Worm (Caenorhabditis elegans) whole organism, L1 larva: ENCODE measurements around the gene F40F8.12.
A peak's percentile ranks its signal among the peaks of the same experiment; 100 is the strongest.

Experiments used
- C16A3.4 ChIP-seq: fragments of 150-350 bp; optimal IDR thresholded peaks from 2 replicates; lab custom pipeline; 2014; ENCODE audit warnings: missing biosample characterization, missing genetic modification characterization
- F16B12.6 ChIP-seq: fragments of 150-350 bp; optimal IDR thresholded peaks from 2 replicates; lab custom pipeline; 2014; ENCODE audit warnings: missing biosample characterization, missing genetic modification characterization
- Y116A8C.19 ChIP-seq: sonication (generic microtip); optimal IDR thresholded peaks from 2 replicates; lab custom pipeline; 2016; ENCODE audit warnings: missing compliant biosample characterization, missing genetic modification characterization, borderline replicate concordance
- aha-1 ChIP-seq: fragments of 150-350 bp; optimal IDR thresholded peaks from 2 replicates; lab custom pipeline; 2014; ENCODE audit warnings: missing biosample characterization, missing genetic modification characterization
- alr-1 ChIP-seq: fragments of 200-800 bp; sonication (Bioruptor generic); optimal IDR thresholded peaks from 2 replicates; lab custom pipeline; 2018; ENCODE audit warnings: borderline replicate concordance, mild to moderate bottlenecking, missing genetic modification characterization, missing compliant biosample characterization
- ceh-82 ChIP-seq, 3 experiments: fragments of 150-350 bp in 1 of 3; sonication (generic microtip) in 2 of 3; optimal IDR thresholded peaks; 2 replicates each; lab custom pipeline; 2014 to 2017; ENCODE audit warnings: missing biosample characterization in 3 of 3, missing genetic modification characterization in 3 of 3
- dpl-1 ChIP-seq, 3 experiments: fragments of 150-350 bp in 2 of 3; sonication (generic microtip) in 1 of 3; optimal IDR thresholded peaks; 2 replicates each; lab custom pipeline; 2014 to 2017; ENCODE audit warnings: missing biosample characterization in 3 of 3, missing genetic modification characterization in 3 of 3, missing genetic modification reagents in 3 of 3
- efl-1 ChIP-seq, 4 experiments: fragments of 150-350 bp; optimal IDR thresholded peaks in 3 of 4; peaks in 1 of 4; 1 replicate in 1 of 4; 2 replicates in 3 of 4; lab custom pipeline; 2014; ENCODE audit warnings: missing biosample characterization in 2 of 4, missing genetic modification characterization in 2 of 4, missing genetic modification reagents in 2 of 4
- efl-3 ChIP-seq: fragments of 200-800 bp; sonication (Bioruptor generic); optimal IDR thresholded peaks from 2 replicates; lab custom pipeline; 2018; ENCODE audit warnings: mild to moderate bottlenecking, missing genetic modification characterization, missing compliant biosample characterization
- elt-3 ChIP-seq, 6 experiments: fragments of 150-350 bp in 1 of 6; sonication (generic microtip); optimal IDR thresholded peaks; 2 replicates each; lab custom pipeline; 2017 to 2018; ENCODE audit warnings: missing biosample characterization in 6 of 6, missing genetic modification characterization in 6 of 6, inconsistent platforms in 1 of 6
- fkh-10 ChIP-seq: sonication (generic microtip); optimal IDR thresholded peaks from 2 replicates; lab custom pipeline; 2017; ENCODE audit warnings: missing biosample characterization, missing genetic modification reagents, missing genetic modification characterization
- fkh-4 ChIP-seq: sonication (generic microtip); optimal IDR thresholded peaks from 2 replicates; lab custom pipeline; 2016; ENCODE audit warnings: missing compliant biosample characterization, missing genetic modification characterization, borderline replicate concordance
- fkh-8 ChIP-seq: sonication (generic microtip); optimal IDR thresholded peaks from 2 replicates; lab custom pipeline; 2016; ENCODE audit warnings: mild to moderate bottlenecking, missing genetic modification characterization, missing compliant biosample characterization
- fos-1 ChIP-seq: fragments of 150-350 bp; optimal IDR thresholded peaks from 2 replicates; lab custom pipeline; 2014; ENCODE audit warnings: missing biosample characterization, missing genetic modification characterization
- hlh-17 ChIP-seq: fragments of 200-800 bp; sonication (Bioruptor generic); optimal IDR thresholded peaks from 2 replicates; lab custom pipeline; 2018; ENCODE audit warnings: missing genetic modification characterization, mild to moderate bottlenecking, missing compliant biosample characterization, moderate library complexity, borderline replicate concordance
- hpl-2 ChIP-seq: fragments of 150-350 bp; optimal IDR thresholded peaks from 2 replicates; lab custom pipeline; 2014; ENCODE audit warnings: missing biosample characterization, missing genetic modification reagents, missing genetic modification characterization
- isw-1 ChIP-seq: fragments of 200-800 bp; sonication (Bioruptor generic); IDR thresholded peaks from 2 replicates; pipeline ENCODE4 v1.3.6; 2022; ENCODE audit warnings: missing genetic modification characterization, missing compliant biosample characterization
- lin-13 ChIP-seq: fragments of 150-350 bp; optimal IDR thresholded peaks from 2 replicates; lab custom pipeline; 2014; ENCODE audit warnings: missing biosample characterization, missing genetic modification reagents, missing genetic modification characterization
- lin-14 ChIP-seq: fragments of 200-800 bp; sonication (Bioruptor generic); optimal IDR thresholded peaks from 2 replicates; lab custom pipeline; 2018; ENCODE audit warnings: mild to moderate bottlenecking, missing genetic modification characterization, moderate library complexity, missing compliant biosample characterization
- lin-15B ChIP-seq: fragments of 150-350 bp; sonication (generic microtip); optimal IDR thresholded peaks from 3 replicates; lab custom pipeline; 2014; ENCODE audit warnings: missing biosample characterization, missing genetic modification characterization
- lin-35 ChIP-seq, 2 experiments: fragments of 150-350 bp; optimal IDR thresholded peaks; 2 replicates each; lab custom pipeline; 2014; ENCODE audit warnings: missing biosample characterization in 2 of 2, missing genetic modification characterization in 2 of 2, missing genetic modification reagents in 2 of 2
- lir-3 ChIP-seq: sonication (generic microtip); optimal IDR thresholded peaks from 2 replicates; lab custom pipeline; 2016; ENCODE audit warnings: mild to moderate bottlenecking, missing genetic modification characterization, moderate library complexity, missing compliant biosample characterization; ENCODE audit not compliant: poor library complexity
- lsy-2 ChIP-seq, 2 experiments: fragments of 150-350 bp; optimal IDR thresholded peaks; 2 replicates each; lab custom pipeline; 2014; ENCODE audit warnings: missing biosample characterization in 2 of 2, missing genetic modification characterization in 2 of 2
- mab-9 ChIP-seq: fragments of 200-800 bp; sonication (Bioruptor generic); IDR thresholded peaks from 2 replicates; pipeline ENCODE4 v1.3.6; 2022; ENCODE audit warnings: missing genetic modification reagents, missing genetic modification characterization, missing compliant biosample characterization
- mdl-1 ChIP-seq, 2 experiments: fragments of 150-350 bp; optimal IDR thresholded peaks; 2 replicates each; lab custom pipeline; 2014 to 2017; ENCODE audit warnings: missing biosample characterization in 2 of 2, missing genetic modification characterization in 2 of 2, inconsistent platforms in 1 of 2
- mep-1 ChIP-seq: fragments of 150-350 bp; optimal IDR thresholded peaks from 2 replicates; lab custom pipeline; 2014; ENCODE audit warnings: missing biosample characterization, missing genetic modification characterization
- nhr-11 ChIP-seq: fragments of 150-350 bp; optimal IDR thresholded peaks from 2 replicates; lab custom pipeline; 2014; ENCODE audit warnings: missing biosample characterization, missing genetic modification characterization
- nhr-20 ChIP-seq: sonication (generic microtip); optimal IDR thresholded peaks from 2 replicates; lab custom pipeline; 2016; ENCODE audit warnings: mild to moderate bottlenecking, missing genetic modification characterization, missing compliant biosample characterization
- nhr-237 ChIP-seq: fragments of 150-350 bp; optimal IDR thresholded peaks from 2 replicates; lab custom pipeline; 2014; ENCODE audit warnings: missing biosample characterization, missing genetic modification characterization
- nhr-47 ChIP-seq: sonication (generic microtip); optimal IDR thresholded peaks from 2 replicates; lab custom pipeline; 2016; ENCODE audit warnings: mild to moderate bottlenecking, missing genetic modification characterization, moderate library complexity, missing compliant biosample characterization
- nhr-71 ChIP-seq: sonication (generic microtip); optimal IDR thresholded peaks from 2 replicates; lab custom pipeline; 2016; ENCODE audit warnings: mild to moderate bottlenecking, missing genetic modification characterization, moderate library complexity, missing compliant biosample characterization
- nhr-76 ChIP-seq: sonication (generic microtip); optimal IDR thresholded peaks from 2 replicates; lab custom pipeline; 2017; ENCODE audit warnings: missing biosample characterization, missing genetic modification characterization
- nhr-84 ChIP-seq: sonication (generic microtip); optimal IDR thresholded peaks from 2 replicates; lab custom pipeline; 2017; ENCODE audit warnings: missing biosample characterization, missing genetic modification characterization
- nhr-90 ChIP-seq: sonication (generic microtip); optimal IDR thresholded peaks from 2 replicates; lab custom pipeline; 2016; ENCODE audit warnings: mild to moderate bottlenecking, missing genetic modification characterization, missing compliant biosample characterization; ENCODE audit not compliant: poor library complexity
- pag-3 ChIP-seq: sonication (generic microtip); optimal IDR thresholded peaks from 2 replicates; lab custom pipeline; 2017; ENCODE audit warnings: missing genetic modification characterization, mild to moderate bottlenecking, missing compliant biosample characterization, antibody characterized with exemption, borderline replicate concordance; ENCODE audit not compliant: insufficient read depth
- rnt-1 ChIP-seq: sonication (generic microtip); optimal IDR thresholded peaks from 2 replicates; lab custom pipeline; 2016; ENCODE audit warnings: mild to moderate bottlenecking, missing genetic modification characterization, moderate library complexity, missing compliant biosample characterization
- skn-1 ChIP-seq: fragments of 150-350 bp; optimal IDR thresholded peaks from 2 replicates; lab custom pipeline; 2014; ENCODE audit warnings: missing biosample characterization, missing genetic modification characterization
- snpc-4 ChIP-seq: fragments of 150-350 bp; optimal IDR thresholded peaks from 2 replicates; lab custom pipeline; 2014; ENCODE audit warnings: missing biosample characterization, missing genetic modification characterization
- snu-23 ChIP-seq: sonication (generic microtip); optimal IDR thresholded peaks from 2 replicates; lab custom pipeline; 2016; ENCODE audit warnings: missing genetic modification characterization, missing compliant biosample characterization
- sox-4 ChIP-seq: sonication (generic microtip); optimal IDR thresholded peaks from 2 replicates; lab custom pipeline; 2016; ENCODE audit warnings: missing genetic modification characterization, missing compliant biosample characterization
- sptf-1 ChIP-seq: fragments of 150-350 bp; optimal IDR thresholded peaks from 2 replicates; lab custom pipeline; 2014; ENCODE audit warnings: missing biosample characterization, missing genetic modification characterization
- swsn-7 ChIP-seq: sonication (generic microtip); optimal IDR thresholded peaks from 2 replicates; lab custom pipeline; 2016; ENCODE audit warnings: missing genetic modification characterization, missing compliant biosample characterization
- tlp-1 ChIP-seq: fragments of 150-350 bp; optimal IDR thresholded peaks from 2 replicates; lab custom pipeline; 2014; ENCODE audit warnings: missing biosample characterization, missing genetic modification characterization
- unc-130 ChIP-seq: fragments of 150-350 bp; optimal IDR thresholded peaks from 2 replicates; lab custom pipeline; 2017; ENCODE audit warnings: missing biosample characterization, missing genetic modification characterization, inconsistent platforms
- unc-86 ChIP-seq: sonication (generic microtip); optimal IDR thresholded peaks from 2 replicates; lab custom pipeline; 2016; ENCODE audit warnings: missing genetic modification characterization, missing compliant biosample characterization
- unc-98 ChIP-seq: fragments of 200-800 bp; sonication (Bioruptor generic); IDR thresholded peaks from 2 replicates; pipeline ENCODE4 v1.3.6; 2022; ENCODE audit warnings: missing genetic modification characterization, missing compliant biosample characterization
- xbp-1 ChIP-seq: sonication (generic microtip); optimal IDR thresholded peaks from 2 replicates; lab custom pipeline; 2016; ENCODE audit warnings: missing genetic modification characterization, missing compliant biosample characterization
- zag-1 ChIP-seq: fragments of 150-350 bp; optimal IDR thresholded peaks from 2 replicates; lab custom pipeline; 2014; ENCODE audit warnings: missing biosample characterization, missing genetic modification characterization
- zip-4 ChIP-seq: fragments of 200-800 bp; sonication (Bioruptor generic); optimal IDR thresholded peaks from 2 replicates; lab custom pipeline; 2018; ENCODE audit warnings: mild to moderate bottlenecking, missing genetic modification characterization, moderate library complexity, missing compliant biosample characterization
- ztf-4 ChIP-seq: fragments of 150-350 bp; optimal IDR thresholded peaks from 2 replicates; lab custom pipeline; 2014; ENCODE audit warnings: missing biosample characterization, missing genetic modification characterization

Gene F40F8.12

ce11 chrII:11126312-11127000 lies 3.2 kb upstream of the F40F8.12 start, which contains the start of the genes rps-9 and lsm-1:
Gene rps-9, minus strand, starts transcription at chrII:11126362.
Gene lsm-1, plus strand, starts transcription at chrII:11126950.
- peak; percentile 71 for TF ChIP-seq mep-1
- TF ChIP-seq alr-1: no peak
- peak; percentile 63 for TF ChIP-seq nhr-20 (tag; lab: Kevin White, UChicago)
- TF ChIP-seq efl-3: no peak
- no peak for TF ChIP-seq sox-4 (tag; lab: Kevin White, UChicago)
- no peak for TF ChIP-seq zag-1 (tag; lab: Kevin White, UChicago)
- TF ChIP-seq aha-1 (tag; lab: Kevin White, UChicago): no peak
- peak; percentile 67 for TF ChIP-seq snu-23 (GFP tag; lab: Kevin White, UChicago)
- peak; percentile 29 for TF ChIP-seq nhr-90 (tag; lab: Kevin White, UChicago)
- peak in 1 of 2 experiments; percentile 8 for TF ChIP-seq mdl-1 (tag; optimal IDR thresholded peaks at IDR 0.05; lab: Kevin White, UChicago)
- peak; percentile 68 for TF ChIP-seq swsn-7
- peak; percentile 83 to 85 for TF ChIP-seq efl-1 (optimal IDR thresholded peaks at IDR 0.05; lab: Kevin White, UChicago)
- TF ChIP-seq efl-1 (GFP tag; optimal IDR thresholded peaks at IDR 0.05 in 1 of 2; lab: Kevin White, UChicago): peak; percentile 78 to 97
- TF ChIP-seq skn-1 (tag; lab: Kevin White, UChicago): peak; percentile 86
- TF ChIP-seq unc-130 (tag; lab: Kevin White, UChicago): peak; percentile 33
- no peak for TF ChIP-seq nhr-76
- no peak for TF ChIP-seq nhr-84 (tag; lab: Kevin White, UChicago)
- peak; percentile 65 for TF ChIP-seq nhr-47 (tag; lab: Kevin White, UChicago)
- peak; percentile 77 for TF ChIP-seq lin-14 (GFP tag; lab: Kevin White, UChicago)
- TF ChIP-seq lir-3 (tag; lab: Kevin White, UChicago): peak; percentile 26
- peak; percentile 38 for TF ChIP-seq snpc-4 (tag; lab: Kevin White, UChicago)
- TF ChIP-seq dpl-1 (GFP tag; optimal IDR thresholded peaks at IDR 0.05; lab: Kevin White, UChicago): peak; percentile 70 to 78 (median 74)
- no peak for TF ChIP-seq sptf-1 (tag; lab: Kevin White, UChicago)
- peak; percentile 76 for TF ChIP-seq isw-1 (GFP tag; lab: Robert Waterston, UW)
- no peak for TF ChIP-seq hpl-2 (GFP tag; lab: Kevin White, UChicago)
- TF ChIP-seq xbp-1 (tag; lab: Kevin White, UChicago): peak; percentile 52
- TF ChIP-seq ceh-82 (tag; optimal IDR thresholded peaks at IDR 0.05; lab: Kevin White, UChicago): peak; percentile 43 to 84 (median 63)
- TF ChIP-seq F16B12.6 (tag; lab: Kevin White, UChicago): peak; percentile 46
- TF ChIP-seq unc-98 (GFP tag; lab: Robert Waterston, UW): no peak
- TF ChIP-seq mab-9 (GFP tag; lab: Robert Waterston, UW): no peak
- peak; percentile 75 for TF ChIP-seq C16A3.4 (tag; lab: Kevin White, UChicago)
- TF ChIP-seq ztf-4 (tag; lab: Kevin White, UChicago): no peak
- TF ChIP-seq zip-4 (GFP tag; lab: Kevin White, UChicago): no peak
- peak; percentile 52 for TF ChIP-seq nhr-237
- no peak for TF ChIP-seq nhr-11
- peak; percentile 58 for TF ChIP-seq lin-13 (GFP tag; lab: Kevin White, UChicago)
- peak; percentile 75 for TF ChIP-seq rnt-1 (tag; lab: Kevin White, UChicago)
- no peak for TF ChIP-seq fkh-10 (GFP tag; lab: Kevin White, UChicago)
- TF ChIP-seq tlp-1: no peak
- peak; percentile 75 for TF ChIP-seq nhr-71 (tag; lab: Kevin White, UChicago)
- TF ChIP-seq fos-1: peak; percentile 42
- TF ChIP-seq elt-3 (tag; optimal IDR thresholded peaks at IDR 0.05; lab: Kevin White, UChicago): peak in 1 of 6 experiments; percentile 37
- TF ChIP-seq fkh-4: no peak
- peak; percentile 94 to 98 for TF ChIP-seq lsy-2 (tag; optimal IDR thresholded peaks at IDR 0.05; lab: Kevin White, UChicago)
- TF ChIP-seq fkh-8 (tag; lab: Kevin White, UChicago): peak; percentile 45
- peak; percentile 22 for TF ChIP-seq unc-86
- no peak for TF ChIP-seq hlh-17 (GFP tag; lab: Kevin White, UChicago)
- peak; percentile 10 for TF ChIP-seq lin-15B (tag; lab: Kevin White, UChicago)
- TF ChIP-seq pag-3 (tag; lab: Kevin White, UChicago): no peak
- peak; percentile 84 to 87 for TF ChIP-seq lin-35 (GFP tag; optimal IDR thresholded peaks at IDR 0.05; lab: Kevin White, UChicago)
- no peak for TF ChIP-seq Y116A8C.19
